Worm (Caenorhabditis elegans) whole organism, midembryonic: ENCODE measurements around the gene R07G3.7.

Source experiments
- T22C8.4 ChIP-seq: fragments of 200-800 bp; sonication (Bioruptor generic); IDR thresholded peaks from 2 replicates; pipeline ENCODE4 v1.3.6; 2022; ENCODE audit warnings: missing genetic modification characterization, missing compliant biosample characterization
- cog-1 ChIP-seq: sonication (generic microtip); optimal IDR thresholded peaks from 2 replicates; lab custom pipeline; 2016; ENCODE audit warnings: missing genetic modification characterization, missing compliant biosample characterization
- flt-1 ChIP-seq: fragments of 200-800 bp; sonication (Bioruptor generic); IDR thresholded peaks from 2 replicates; pipeline ENCODE4 v1.3.6; 2022; ENCODE audit warnings: missing genetic modification characterization, missing compliant biosample characterization
- klf-2 ChIP-seq: fragments of 200-800 bp; sonication (Bioruptor generic); conservative IDR thresholded peaks from 2 replicates; pipeline ENCODE4 v1.3.6; 2022; ENCODE audit warnings: missing genetic modification reagents, missing genetic modification characterization, missing compliant biosample characterization
- med-1 ChIP-seq: sonication (generic microtip); optimal IDR thresholded peaks from 2 replicates; lab custom pipeline; 2017; ENCODE audit warnings: missing genetic modification characterization, mild to moderate bottlenecking, missing compliant biosample characterization, antibody characterized with exemption, missing genetic modification reagents; ENCODE audit not compliant: insufficient read depth
- ref-1 ChIP-seq: fragments of 200-800 bp; sonication (Bioruptor generic); conservative IDR thresholded peaks from 2 replicates; pipeline ENCODE4 v1.3.6; 2022; ENCODE audit warnings: missing genetic modification reagents, missing genetic modification characterization, missing compliant biosample characterization
- tab-1 ChIP-seq: fragments of 200-800 bp; sonication (Bioruptor generic); IDR thresholded peaks from 2 replicates; pipeline ENCODE4 v1.3.6; 2022; ENCODE audit warnings: missing genetic modification characterization, missing compliant biosample characterization
- ztf-23 ChIP-seq: fragments of 200-800 bp; sonication (Bioruptor generic); IDR thresholded peaks from 2 replicates; pipeline ENCODE4 v1.3.6; 2022; ENCODE audit warnings: missing genetic modification reagents, missing genetic modification characterization, missing compliant biosample characterization
- ztf-29 ChIP-seq: fragments of 200-800 bp; sonication (Bioruptor generic); IDR thresholded peaks from 2 replicates; pipeline ENCODE4 v1.3.6; 2022; ENCODE audit warnings: missing genetic modification reagents, missing genetic modification characterization, missing compliant biosample characterization

The R07G3.7 gene

ce11 chrII:7588295-7588694, 25.2 kb downstream of the R07G3.7 start:
- TF ChIP-seq ref-1 (GFP tag; lab: Robert Waterston, UW) (no peak), ztf-23 (GFP tag; lab: Robert Waterston, UW) (no peak), cog-1 (no peak), med-1 (GFP tag; lab: Kevin White, UChicago) (no peak), klf-2 (GFP tag; lab: Robert Waterston, UW) (no peak), flt-1 (GFP tag; lab: Robert Waterston, UW) (no peak), T22C8.4 (GFP tag; lab: Robert Waterston, UW) (no peak), ztf-29 (GFP tag; lab: Robert Waterston, UW) (no peak), tab-1 (no peak)

ce11 chrII:7583555-7583954, 30.0 kb downstream of the R07G3.7 start, which contains the start of gene mks-3:
Gene mks-3 (minus strand): TSS chrII:7583655.
- no peak for TF ChIP-seq tab-1
- no peak for TF ChIP-seq med-1 (GFP tag; lab: Kevin White, UChicago)
- TF ChIP-seq cog-1 = no peak
- TF ChIP-seq ref-1 (GFP tag; lab: Robert Waterston, UW) = no peak

ce11 chrII:7577412-7577811, 36.1 kb downstream of the R07G3.7 start, which contains the start of gene F35D2.6:
Gene F35D2.6 (plus strand): TSS chrII:7577712.
- TF ChIP-seq med-1 (GFP tag; lab: Kevin White, UChicago) (no peak), ztf-29 (GFP tag; lab: Robert Waterston, UW) (no peak)

ce11 chrII:7575614-7576013, 37.9 kb downstream of the R07G3.7 start, which contains the start of gene F35D2.1:
Gene F35D2.1 (plus strand): TSS chrII:7575914.
- no peak for TF ChIP-seq med-1 (GFP tag; lab: Kevin White, UChicago)

- TF ChIP-seq ztf-29 (GFP tag; lab: Robert Waterston, UW) = no peak
- TF ChIP-seq flt-1 (GFP tag; lab: Robert Waterston, UW) = no peak
- no peak for TF ChIP-seq klf-2 (GFP tag; lab: Robert Waterston, UW)
- no peak for TF ChIP-seq med-1 (GFP tag; lab: Kevin White, UChicago)
- no peak for TF ChIP-seq ref-1 (GFP tag; lab: Robert Waterston, UW)
- no peak for TF ChIP-seq ztf-23 (GFP tag; lab: Robert Waterston, UW)
- no peak for TF ChIP-seq tab-1
- TF ChIP-seq T22C8.4 (GFP tag; lab: Robert Waterston, UW) = no peak
- no peak for TF ChIP-seq cog-1
These were observed 39.4 kb downstream of the R07G3.7 start, which contains the start of gene F35D2.2 for ce11 chrII:7574143-7574542. Gene F35D2.2 (plus strand): TSS chrII:7574443.

ce11 chrII:7570820-7571219, 42.7 kb downstream of the R07G3.7 start:
- TF ChIP-seq klf-2 (GFP tag; lab: Robert Waterston, UW) (no peak), T22C8.4 (GFP tag; lab: Robert Waterston, UW) (no peak), ztf-29 (GFP tag; lab: Robert Waterston, UW) (no peak), ref-1 (GFP tag; lab: Robert Waterston, UW) (no peak), tab-1 (no peak), cog-1 (no peak), ztf-23 (GFP tag; lab: Robert Waterston, UW) (no peak), med-1 (GFP tag; lab: Kevin White, UChicago) (no peak), flt-1 (GFP tag; lab: Robert Waterston, UW) (no peak)

ce11 chrII:7570305-7570704, 43.2 kb downstream of the R07G3.7 start, which contains the start of gene F35D2.3:
Gene F35D2.3 (plus strand): TSS chrII:7570605.
- TF ChIP-seq cog-1 (no peak), tab-1 (no peak), T22C8.4 (GFP tag; lab: Robert Waterston, UW) (no peak), med-1 (GFP tag; lab: Kevin White, UChicago) (no peak), ztf-23 (GFP tag; lab: Robert Waterston, UW) (no peak), klf-2 (GFP tag; lab: Robert Waterston, UW) (no peak), flt-1 (GFP tag; lab: Robert Waterston, UW) (no peak), ztf-29 (GFP tag; lab: Robert Waterston, UW) (no peak), ref-1 (GFP tag; lab: Robert Waterston, UW) (no peak)

ce11 chrII:7562616-7563015, 50.9 kb downstream of the R07G3.7 start:
- TF ChIP-seq cog-1 (no peak), med-1 (GFP tag; lab: Kevin White, UChicago) (no peak), ztf-29 (GFP tag; lab: Robert Waterston, UW) (no peak), klf-2 (GFP tag; lab: Robert Waterston, UW) (no peak), tab-1 (no peak), flt-1 (GFP tag; lab: Robert Waterston, UW) (no peak), ztf-23 (GFP tag; lab: Robert Waterston, UW) (no peak), T22C8.4 (GFP tag; lab: Robert Waterston, UW) (no peak), ref-1 (GFP tag; lab: Robert Waterston, UW) (no peak)

ce11 chrII:7561494-7561893, 52.0 kb downstream of the R07G3.7 start, which contains the start of the genes ZK1290.11 and ZK1290.1:
Gene ZK1290.11 (minus strand): TSS chrII:7561594.
Gene ZK1290.1 (plus strand): TSS chrII:7561764.
- TF ChIP-seq ztf-23 (GFP tag; lab: Robert Waterston, UW) (no peak), tab-1 (no peak), T22C8.4 (GFP tag; lab: Robert Waterston, UW) (no peak)
